Worm (Caenorhabditis elegans): ENCODE results near the gene F46F5.14.

- TF ChIP-seq ZK546.5 (tag; optimal IDR thresholded peaks at IDR 0.05) = no peak
- TF ChIP-seq unc-39 (tag; optimal IDR thresholded peaks at IDR 0.05) = no peak
- TF ChIP-seq nhr-21 (tag; optimal IDR thresholded peaks at IDR 0.05) = no peak
- TF ChIP-seq aly-2 (tag; optimal IDR thresholded peaks at IDR 0.05) = no peak
- no peak for TF ChIP-seq lin-13 (GFP tag; optimal IDR thresholded peaks at IDR 0.05)
- TF ChIP-seq snpc-4 (tag; optimal IDR thresholded peaks at IDR 0.05) = no peak
Observed at ce11 chrII:803009-803408, 3.2 kb downstream of the F46F5.14 start, which contains the start of gene F46F5.13.

Data from whole organism, L2 larva.